Worm (Caenorhabditis elegans) whole organism, mixed stage, embryonic: ENCODE data around the gene F54D12.7.

Experiments
- elt-3 ChIP-seq: fragments of 150-350 bp; optimal IDR thresholded peaks from 2 replicates; lab custom pipeline; 2014; ENCODE audit warnings: missing biosample characterization, missing genetic modification characterization
- ham-2 ChIP-seq: fragments of 200-800 bp; sonication (Bioruptor generic); optimal IDR thresholded peaks from 2 replicates; lab custom pipeline; 2018; ENCODE audit warnings: mild to moderate bottlenecking, missing genetic modification characterization, missing compliant biosample characterization
- hlh-1 ChIP-seq: fragments of 150-350 bp; optimal IDR thresholded peaks from 2 replicates; lab custom pipeline; 2014; ENCODE audit warnings: missing biosample characterization, missing genetic modification reagents, missing genetic modification characterization
- nhr-28 ChIP-seq: fragments of 150-350 bp; optimal IDR thresholded peaks from 2 replicates; lab custom pipeline; 2014; ENCODE audit warnings: missing biosample characterization, missing genetic modification characterization
- nhr-76 ChIP-seq: sonication (generic microtip); optimal IDR thresholded peaks from 2 replicates; lab custom pipeline; 2017; ENCODE audit warnings: missing biosample characterization, missing genetic modification characterization
- snpc-4 ChIP-seq: fragments of 150-350 bp; optimal IDR thresholded peaks from 2 replicates; lab custom pipeline; 2014; ENCODE audit warnings: missing biosample characterization, missing genetic modification characterization
- unc-39 ChIP-seq: fragments of 150-350 bp; optimal IDR thresholded peaks from 2 replicates; lab custom pipeline; 2014; ENCODE audit warnings: missing biosample characterization, missing genetic modification characterization
- unc-62 ChIP-seq: fragments of 150-350 bp; optimal IDR thresholded peaks from 2 replicates; lab custom pipeline; 2014; ENCODE audit warnings: missing biosample characterization, missing genetic modification reagents, missing genetic modification characterization

- TF ChIP-seq unc-62, result no peak
- no peak for TF ChIP-seq nhr-28 (tag; lab: Kevin White, UChicago)
- no peak for TF ChIP-seq hlh-1 (tag; lab: Kevin White, UChicago)
- no peak for TF ChIP-seq ham-2 (GFP tag; lab: Kevin White, UChicago)
- TF ChIP-seq snpc-4, result no peak
- no peak for TF ChIP-seq elt-3
- TF ChIP-seq nhr-76, result no peak
- TF ChIP-seq unc-39 (tag; lab: Kevin White, UChicago), result no peak
These were observed 16.4 kb downstream of the F54D12.7 start for ce11 chrII:1368756-1369155.
